Worm (Caenorhabditis elegans) whole organism, L1 larva: ENCODE data around the gene gid-7.

ENCODE experiments used
- C04F5.9 ChIP-seq: sonication (generic microtip); optimal IDR thresholded peaks from 2 replicates; lab custom pipeline; 2016; ENCODE audit warnings: missing genetic modification characterization, missing compliant biosample characterization
- C16A3.4 ChIP-seq: fragments of 150-350 bp; optimal IDR thresholded peaks from 2 replicates; lab custom pipeline; 2014; ENCODE audit warnings: missing biosample characterization, missing genetic modification characterization
- C34B4.2 ChIP-seq: sonication (generic microtip); optimal IDR thresholded peaks from 2 replicates; lab custom pipeline; 2017; ENCODE audit warnings: mild to moderate bottlenecking, missing genetic modification characterization, missing compliant biosample characterization
- F16B12.6 ChIP-seq: fragments of 150-350 bp; optimal IDR thresholded peaks from 2 replicates; lab custom pipeline; 2014; ENCODE audit warnings: missing biosample characterization, missing genetic modification characterization
- aha-1 ChIP-seq: fragments of 150-350 bp; optimal IDR thresholded peaks from 2 replicates; lab custom pipeline; 2014; ENCODE audit warnings: missing biosample characterization, missing genetic modification characterization
- aly-2 ChIP-seq: fragments of 150-350 bp; optimal IDR thresholded peaks from 2 replicates; lab custom pipeline; 2014; ENCODE audit warnings: missing biosample characterization, missing genetic modification characterization
- ama-1 ChIP-seq: fragments of 150-350 bp; optimal IDR thresholded peaks from 2 replicates; lab custom pipeline; 2014
- blmp-1 ChIP-seq: fragments of 150-350 bp; optimal IDR thresholded peaks from 2 replicates; lab custom pipeline; 2014; ENCODE audit warnings: missing biosample characterization, missing genetic modification characterization
- ceh-63 ChIP-seq: fragments of 200-800 bp; sonication (Bioruptor generic); optimal IDR thresholded peaks from 2 replicates; lab custom pipeline; 2018; ENCODE audit warnings: mild to moderate bottlenecking, missing genetic modification characterization, missing compliant biosample characterization
- ceh-88 ChIP-seq: fragments of 200-800 bp; sonication (Bioruptor generic); IDR thresholded peaks from 2 replicates; pipeline ENCODE4 v1.3.6; 2022; ENCODE audit warnings: missing genetic modification characterization, missing compliant biosample characterization
- ces-1 ChIP-seq: fragments of 150-350 bp; optimal IDR thresholded peaks from 2 replicates; lab custom pipeline; 2014; ENCODE audit warnings: missing biosample characterization, missing genetic modification reagents, missing genetic modification characterization
- dsc-1 ChIP-seq: sonication (generic microtip); optimal IDR thresholded peaks from 2 replicates; lab custom pipeline; 2016; ENCODE audit warnings: mild to moderate bottlenecking, missing genetic modification characterization, missing compliant biosample characterization
- efl-1 ChIP-seq, 4 experiments: fragments of 150-350 bp; optimal IDR thresholded peaks in 3 of 4; peaks in 1 of 4; 1 replicate in 1 of 4; 2 replicates in 3 of 4; lab custom pipeline; 2014; ENCODE audit warnings: missing biosample characterization in 2 of 4, missing genetic modification characterization in 2 of 4, missing genetic modification reagents in 2 of 4
- efl-3 ChIP-seq: fragments of 200-800 bp; sonication (Bioruptor generic); optimal IDR thresholded peaks from 2 replicates; lab custom pipeline; 2018; ENCODE audit warnings: mild to moderate bottlenecking, missing genetic modification characterization, missing compliant biosample characterization
- egl-27 ChIP-seq, 2 experiments: fragments of 150-350 bp in 1 of 2; sonication (generic microtip); optimal IDR thresholded peaks; 3 replicates each; lab custom pipeline; 2017 to 2018; ENCODE audit warnings: missing biosample characterization in 2 of 2, missing genetic modification characterization in 2 of 2, missing genetic modification reagents in 2 of 2
- elt-3 ChIP-seq, 6 experiments: fragments of 150-350 bp in 1 of 6; sonication (generic microtip); optimal IDR thresholded peaks; 2 replicates each; lab custom pipeline; 2017 to 2018; ENCODE audit warnings: missing biosample characterization in 6 of 6, missing genetic modification characterization in 6 of 6, inconsistent platforms in 1 of 6
- ets-5 ChIP-seq: fragments of 200-800 bp; sonication (Bioruptor generic); IDR thresholded peaks from 2 replicates; pipeline ENCODE4 v1.3.6; 2022; ENCODE audit warnings: missing genetic modification characterization, missing compliant biosample characterization
- fkh-10 ChIP-seq: sonication (generic microtip); optimal IDR thresholded peaks from 2 replicates; lab custom pipeline; 2017; ENCODE audit warnings: missing biosample characterization, missing genetic modification reagents, missing genetic modification characterization
- fkh-4 ChIP-seq: sonication (generic microtip); optimal IDR thresholded peaks from 2 replicates; lab custom pipeline; 2016; ENCODE audit warnings: missing compliant biosample characterization, missing genetic modification characterization, borderline replicate concordance
- fos-1 ChIP-seq: fragments of 150-350 bp; optimal IDR thresholded peaks from 2 replicates; lab custom pipeline; 2014; ENCODE audit warnings: missing biosample characterization, missing genetic modification characterization
- grh-1 ChIP-seq: fragments of 200-800 bp; sonication (Bioruptor generic); IDR thresholded peaks from 2 replicates; pipeline ENCODE4 v1.3.6; 2022; ENCODE audit warnings: missing genetic modification reagents, missing genetic modification characterization, missing compliant biosample characterization
- hlh-17 ChIP-seq: fragments of 200-800 bp; sonication (Bioruptor generic); optimal IDR thresholded peaks from 2 replicates; lab custom pipeline; 2018; ENCODE audit warnings: missing genetic modification characterization, mild to moderate bottlenecking, missing compliant biosample characterization, moderate library complexity, borderline replicate concordance
- irx-1 ChIP-seq: sonication (generic microtip); optimal IDR thresholded peaks from 2 replicates; lab custom pipeline; 2016; ENCODE audit warnings: missing genetic modification characterization, missing compliant biosample characterization
- jun-1 ChIP-seq: fragments of 150-350 bp; optimal IDR thresholded peaks from 2 replicates; lab custom pipeline; 2014; ENCODE audit warnings: missing biosample characterization, missing genetic modification reagents, missing genetic modification characterization
- lin-13 ChIP-seq: fragments of 150-350 bp; optimal IDR thresholded peaks from 2 replicates; lab custom pipeline; 2014; ENCODE audit warnings: missing biosample characterization, missing genetic modification reagents, missing genetic modification characterization
- lin-14 ChIP-seq: fragments of 200-800 bp; sonication (Bioruptor generic); optimal IDR thresholded peaks from 2 replicates; lab custom pipeline; 2018; ENCODE audit warnings: mild to moderate bottlenecking, missing genetic modification characterization, moderate library complexity, missing compliant biosample characterization
- lin-35 ChIP-seq, 2 experiments: fragments of 150-350 bp; optimal IDR thresholded peaks; 2 replicates each; lab custom pipeline; 2014; ENCODE audit warnings: missing biosample characterization in 2 of 2, missing genetic modification characterization in 2 of 2, missing genetic modification reagents in 2 of 2
- lin-39 ChIP-seq: fragments of 150-350 bp; optimal IDR thresholded peaks from 2 replicates; lab custom pipeline; 2014; ENCODE audit warnings: missing biosample characterization, missing genetic modification reagents, missing genetic modification characterization
- mdl-1 ChIP-seq, 2 experiments: fragments of 150-350 bp; optimal IDR thresholded peaks; 2 replicates each; lab custom pipeline; 2014 to 2017; ENCODE audit warnings: missing biosample characterization in 2 of 2, missing genetic modification characterization in 2 of 2, inconsistent platforms in 1 of 2
- nhr-11 ChIP-seq: fragments of 150-350 bp; optimal IDR thresholded peaks from 2 replicates; lab custom pipeline; 2014; ENCODE audit warnings: missing biosample characterization, missing genetic modification characterization
- nhr-12 ChIP-seq: sonication (generic microtip); optimal IDR thresholded peaks from 2 replicates; lab custom pipeline; 2017; ENCODE audit warnings: missing biosample characterization, missing genetic modification characterization
- nhr-20 ChIP-seq: sonication (generic microtip); optimal IDR thresholded peaks from 2 replicates; lab custom pipeline; 2016; ENCODE audit warnings: mild to moderate bottlenecking, missing genetic modification characterization, missing compliant biosample characterization
- nhr-47 ChIP-seq: sonication (generic microtip); optimal IDR thresholded peaks from 2 replicates; lab custom pipeline; 2016; ENCODE audit warnings: mild to moderate bottlenecking, missing genetic modification characterization, moderate library complexity, missing compliant biosample characterization
- nhr-84 ChIP-seq: sonication (generic microtip); optimal IDR thresholded peaks from 2 replicates; lab custom pipeline; 2017; ENCODE audit warnings: missing biosample characterization, missing genetic modification characterization
- nhr-90 ChIP-seq: sonication (generic microtip); optimal IDR thresholded peaks from 2 replicates; lab custom pipeline; 2016; ENCODE audit warnings: mild to moderate bottlenecking, missing genetic modification characterization, missing compliant biosample characterization; ENCODE audit not compliant: poor library complexity
- pag-3 ChIP-seq: sonication (generic microtip); optimal IDR thresholded peaks from 2 replicates; lab custom pipeline; 2017; ENCODE audit warnings: missing genetic modification characterization, mild to moderate bottlenecking, missing compliant biosample characterization, antibody characterized with exemption, borderline replicate concordance; ENCODE audit not compliant: insufficient read depth
- pax-3 ChIP-seq: fragments of 200-800 bp; sonication (Bioruptor generic); optimal IDR thresholded peaks from 2 replicates; lab custom pipeline; 2018; ENCODE audit warnings: mild to moderate bottlenecking, missing genetic modification characterization, moderate library complexity, missing compliant biosample characterization
- pqm-1 ChIP-seq: sonication (generic microtip); optimal IDR thresholded peaks from 3 replicates; lab custom pipeline; 2017; ENCODE audit warnings: missing biosample characterization, missing genetic modification characterization
- rnt-1 ChIP-seq: sonication (generic microtip); optimal IDR thresholded peaks from 2 replicates; lab custom pipeline; 2016; ENCODE audit warnings: mild to moderate bottlenecking, missing genetic modification characterization, moderate library complexity, missing compliant biosample characterization
- skn-1 ChIP-seq: fragments of 150-350 bp; optimal IDR thresholded peaks from 2 replicates; lab custom pipeline; 2014; ENCODE audit warnings: missing biosample characterization, missing genetic modification characterization
- snpc-4 ChIP-seq: fragments of 150-350 bp; optimal IDR thresholded peaks from 2 replicates; lab custom pipeline; 2014; ENCODE audit warnings: missing biosample characterization, missing genetic modification characterization
- snu-23 ChIP-seq: sonication (generic microtip); optimal IDR thresholded peaks from 2 replicates; lab custom pipeline; 2016; ENCODE audit warnings: missing genetic modification characterization, missing compliant biosample characterization
- sox-4 ChIP-seq: sonication (generic microtip); optimal IDR thresholded peaks from 2 replicates; lab custom pipeline; 2016; ENCODE audit warnings: missing genetic modification characterization, missing compliant biosample characterization
- sptf-1 ChIP-seq: fragments of 150-350 bp; optimal IDR thresholded peaks from 2 replicates; lab custom pipeline; 2014; ENCODE audit warnings: missing biosample characterization, missing genetic modification characterization
- swsn-7 ChIP-seq: sonication (generic microtip); optimal IDR thresholded peaks from 2 replicates; lab custom pipeline; 2016; ENCODE audit warnings: missing genetic modification characterization, missing compliant biosample characterization
- tbx-2 ChIP-seq: sonication (generic microtip); optimal IDR thresholded peaks from 2 replicates; lab custom pipeline; 2016; ENCODE audit warnings: missing genetic modification characterization, missing compliant biosample characterization
- tlp-1 ChIP-seq: fragments of 150-350 bp; optimal IDR thresholded peaks from 2 replicates; lab custom pipeline; 2014; ENCODE audit warnings: missing biosample characterization, missing genetic modification characterization
- unc-30 ChIP-seq: sonication (generic microtip); optimal IDR thresholded peaks from 2 replicates; lab custom pipeline; 2017; ENCODE audit warnings: missing biosample characterization, missing genetic modification characterization
- unc-62 ChIP-seq: fragments of 150-350 bp; optimal IDR thresholded peaks from 2 replicates; lab custom pipeline; 2014; ENCODE audit warnings: missing biosample characterization, missing genetic modification reagents, missing genetic modification characterization
- unc-86 ChIP-seq: sonication (generic microtip); optimal IDR thresholded peaks from 2 replicates; lab custom pipeline; 2016; ENCODE audit warnings: missing genetic modification characterization, missing compliant biosample characterization
- unc-98 ChIP-seq: fragments of 200-800 bp; sonication (Bioruptor generic); IDR thresholded peaks from 2 replicates; pipeline ENCODE4 v1.3.6; 2022; ENCODE audit warnings: missing genetic modification characterization, missing compliant biosample characterization
- zag-1 ChIP-seq: fragments of 150-350 bp; optimal IDR thresholded peaks from 2 replicates; lab custom pipeline; 2014; ENCODE audit warnings: missing biosample characterization, missing genetic modification characterization
- zip-4 ChIP-seq: fragments of 200-800 bp; sonication (Bioruptor generic); optimal IDR thresholded peaks from 2 replicates; lab custom pipeline; 2018; ENCODE audit warnings: mild to moderate bottlenecking, missing genetic modification characterization, moderate library complexity, missing compliant biosample characterization

Gene gid-7

ce11 chrV:3716279-3716887 is 40.5 kb downstream of the gid-7 start (continued):
- TF ChIP-seq unc-98 (no peak), jun-1 (tag; lab: Kevin White, UChicago) (no peak), lin-35 (GFP tag; optimal IDR thresholded peaks at IDR 0.05; lab: Kevin White, UChicago) (peak in 1 of 2 experiments; percentile 31), irx-1 (tag; lab: Kevin White, UChicago) (no peak), unc-30 (tag; lab: Kevin White, UChicago) (no peak), aha-1 (tag; lab: Kevin White, UChicago) (no peak), unc-62 (GFP tag; lab: Kevin White, UChicago) (no peak), egl-27 (tag; optimal IDR thresholded peaks at IDR 0.05; lab: Kevin White, UChicago) (no peak), C04F5.9 (tag; lab: Kevin White, UChicago) (no peak), aly-2 (tag; lab: Kevin White, UChicago) (no peak), fkh-4 (tag; lab: Kevin White, UChicago) (no peak), C34B4.2 (tag; lab: Kevin White, UChicago) (no peak), ets-5 (GFP tag; lab: Robert Waterston, UW) (no peak), skn-1 (tag; lab: Kevin White, UChicago) (no peak), hlh-17 (GFP tag; lab: Kevin White, UChicago) (no peak), ces-1 (GFP tag; lab: Kevin White, UChicago) (no peak), unc-86 (tag; lab: Kevin White, UChicago) (peak; percentile 65), blmp-1 (tag; lab: Kevin White, UChicago) (no peak), lin-13 (no peak), nhr-20 (no peak), tlp-1 (tag; lab: Kevin White, UChicago) (no peak), ceh-63 (GFP tag; lab: Kevin White, UChicago) (no peak), fos-1 (tag; lab: Kevin White, UChicago) (no peak), mdl-1 (tag; optimal IDR thresholded peaks at IDR 0.05; lab: Kevin White, UChicago) (no peak), C16A3.4 (tag; lab: Kevin White, UChicago) (no peak), elt-3 (tag; optimal IDR thresholded peaks at IDR 0.05; lab: Kevin White, UChicago) (no peak), efl-1 (optimal IDR thresholded peaks at IDR 0.05; lab: Kevin White, UChicago) (peak in 1 of 2 experiments; percentile 38), efl-1 (GFP tag; optimal IDR thresholded peaks at IDR 0.05 in 1 of 2; lab: Kevin White, UChicago) (peak in 1 of 2 experiments; percentile 90), sox-4 (tag; lab: Kevin White, UChicago) (no peak), swsn-7 (peak; percentile 47), nhr-84 (no peak), pqm-1 (tag; lab: Kevin White, UChicago) (no peak), dsc-1 (tag; lab: Kevin White, UChicago) (no peak), tbx-2 (tag; lab: Kevin White, UChicago) (peak; percentile 56), sptf-1 (tag; lab: Kevin White, UChicago) (no peak), pag-3 (tag; lab: Kevin White, UChicago) (no peak), snu-23 (GFP tag; lab: Kevin White, UChicago) (peak; percentile 35), nhr-12 (tag; lab: Kevin White, UChicago) (no peak), nhr-11 (tag; lab: Kevin White, UChicago) (no peak), nhr-47 (tag; lab: Kevin White, UChicago) (peak; percentile 66), pax-3 (tag; lab: Kevin White, UChicago) (no peak), nhr-90 (tag; lab: Kevin White, UChicago) (no peak), ceh-88 (GFP tag; lab: Robert Waterston, UW) (no peak), fkh-10 (peak; percentile 96), grh-1 (GFP tag; lab: Robert Waterston, UW) (no peak), efl-3 (GFP tag; lab: Kevin White, UChicago) (no peak), lin-39 (tag; lab: Kevin White, UChicago) (no peak), snpc-4 (no peak), zag-1 (tag; lab: Kevin White, UChicago) (peak; percentile 19), zip-4 (GFP tag; lab: Kevin White, UChicago) (no peak), rnt-1 (tag; lab: Kevin White, UChicago) (no peak), ama-1 (lab: Kevin White, UChicago) (peak; percentile 32), F16B12.6 (tag; lab: Kevin White, UChicago) (no peak), lin-14 (GFP tag; lab: Kevin White, UChicago) (peak; percentile 92)
